Fruit fly (Drosophila melanogaster) whole organism, embryonic: ENCODE measurements around the gene CG12016.
A peak's percentile ranks its signal among the peaks of the same experiment; 100 is the strongest.

Source experiments
- Antp ChIP-seq: fragments of 200-800 bp; sonication (Bioruptor generic); optimal IDR thresholded peaks from 3 replicates; lab custom pipeline; 2016; ENCODE audit warnings: missing biosample characterization, missing genetic modification characterization
- Bteb2 ChIP-seq: fragments of 200-800 bp; sonication (Bioruptor generic); optimal IDR thresholded peaks from 2 replicates; lab custom pipeline; 2016; ENCODE audit warnings: missing biosample characterization, missing genetic modification characterization
- CG10959 ChIP-seq: fragments of 200-800 bp; sonication (Bioruptor generic); IDR thresholded peaks from 2 replicates; pipeline ENCODE4 v1.3.6; 2022; ENCODE audit warnings: missing biosample characterization, missing genetic modification characterization
- CG11085 ChIP-seq: fragments of 200-800 bp; sonication (Bioruptor generic); IDR thresholded peaks from 2 replicates; pipeline ENCODE4 v1.3.6; 2022; ENCODE audit warnings: missing biosample characterization, missing genetic modification characterization
- CG11093 ChIP-seq: fragments of 200-800 bp; sonication (Bioruptor generic); IDR thresholded peaks from 3 replicates; pipeline ENCODE4 v1.3.6; 2022; ENCODE audit warnings: missing biosample characterization, missing genetic modification characterization
- CG11456 ChIP-seq: fragments of 200-800 bp; sonication (Bioruptor generic); IDR thresholded peaks from 3 replicates; pipeline ENCODE4 v1.3.6; 2022; ENCODE audit warnings: missing biosample characterization, missing genetic modification characterization
- CG11560 ChIP-seq: fragments of 200-800 bp; sonication (Bioruptor generic); IDR thresholded peaks from 3 replicates; pipeline ENCODE4 v1.3.6; 2022; ENCODE audit warnings: missing biosample characterization, missing genetic modification characterization
- CG12236 ChIP-seq: fragments of 200-800 bp; sonication (Bioruptor generic); optimal IDR thresholded peaks from 2 replicates; lab custom pipeline; 2016; ENCODE audit warnings: missing biosample characterization, missing genetic modification characterization
- CG12942 ChIP-seq: fragments of 200-800 bp; sonication (Bioruptor generic); optimal IDR thresholded peaks from 3 replicates; lab custom pipeline; 2016; ENCODE audit warnings: missing biosample characterization, missing genetic modification characterization
- CG13287 ChIP-seq: fragments of 200-800 bp; sonication (Bioruptor generic); IDR thresholded peaks from 2 replicates; pipeline ENCODE4 v1.3.6; 2022; ENCODE audit warnings: missing biosample characterization, missing genetic modification characterization; ENCODE audit not compliant: partially characterized antibody
- CG15269 ChIP-seq: fragments of 200-800 bp; sonication (Bioruptor generic); optimal IDR thresholded peaks from 2 replicates; lab custom pipeline; 2018; ENCODE audit warnings: missing biosample characterization, mild to moderate bottlenecking, missing genetic modification characterization, moderate library complexity
- CG15514 ChIP-seq: fragments of 200-800 bp; sonication (Bioruptor generic); optimal IDR thresholded peaks from 3 replicates; lab custom pipeline; 2017; ENCODE audit warnings: missing biosample characterization, missing genetic modification characterization, mild to moderate bottlenecking, moderate library complexity, missing genetic modification reagents
- CG16779 ChIP-seq: fragments of 200-800 bp; sonication (Bioruptor generic); IDR thresholded peaks from 2 replicates; pipeline ENCODE4 v1.3.6; 2022; ENCODE audit warnings: missing biosample characterization, missing genetic modification characterization
- CG16813 ChIP-seq: fragments of 200-800 bp; sonication (Bioruptor generic); IDR thresholded peaks from 3 replicates; pipeline ENCODE4 v1.3.6; 2022; ENCODE audit warnings: missing biosample characterization, missing genetic modification characterization; ENCODE audit not compliant: partially characterized antibody
- CG30020 ChIP-seq: fragments of 200-800 bp; optimal IDR thresholded peaks from 2 replicates; lab custom pipeline; 2019; ENCODE audit warnings: missing biosample characterization, mild to moderate bottlenecking, missing genetic modification characterization, moderate library complexity
- CG30403 ChIP-seq: fragments of 200-800 bp; sonication (Bioruptor generic); optimal IDR thresholded peaks from 3 replicates; lab custom pipeline; 2016; ENCODE audit warnings: missing biosample characterization, missing genetic modification characterization
- CG33557 ChIP-seq: fragments of 200-800 bp; sonication (Bioruptor generic); optimal IDR thresholded peaks from 2 replicates; lab custom pipeline; 2019; ENCODE audit warnings: missing biosample characterization, mild to moderate bottlenecking, missing genetic modification characterization, moderate library complexity
- CG3838 ChIP-seq: fragments of 200-800 bp; sonication (Bioruptor generic); optimal IDR thresholded peaks from 3 replicates; lab custom pipeline; 2016; ENCODE audit warnings: missing biosample characterization, missing genetic modification characterization
- CG5953 ChIP-seq: fragments of 200-800 bp; sonication (Bioruptor generic); IDR thresholded peaks from 2 replicates; pipeline ENCODE4 v1.3.6; 2022; ENCODE audit warnings: missing biosample characterization, missing genetic modification characterization
- CG6272 ChIP-seq: fragments of 200-800 bp; sonication (Bioruptor generic); IDR thresholded peaks from 2 replicates; pipeline ENCODE4 v1.3.6; 2022; ENCODE audit warnings: missing biosample characterization, missing genetic modification characterization
- CG6791 ChIP-seq: fragments of 200-800 bp; sonication (Bioruptor generic); IDR thresholded peaks from 3 replicates; pipeline ENCODE4 v1.3.6; 2022; ENCODE audit warnings: missing biosample characterization, missing genetic modification characterization; ENCODE audit not compliant: partially characterized antibody
- CG7556 ChIP-seq: fragments of 200-800 bp; sonication (Bioruptor generic); optimal IDR thresholded peaks from 2 replicates; lab custom pipeline; 2017; ENCODE audit warnings: missing biosample characterization, mild to moderate bottlenecking, missing genetic modification characterization
- CG8944 ChIP-seq: fragments of 200-800 bp; sonication (Bioruptor generic); optimal IDR thresholded peaks from 3 replicates; lab custom pipeline; 2016; ENCODE audit warnings: missing biosample characterization, missing genetic modification characterization
- CG9932 ChIP-seq: fragments of 200-800 bp; sonication (Bioruptor generic); IDR thresholded peaks from 2 replicates; pipeline ENCODE4 v1.3.6; 2022; ENCODE audit warnings: missing biosample characterization, missing genetic modification characterization
- CkIIα-i1 ChIP-seq: fragments of 200-800 bp; sonication (Bioruptor generic); IDR thresholded peaks from 2 replicates; pipeline ENCODE4 v1.3.6; 2022; ENCODE audit warnings: missing biosample characterization, missing genetic modification characterization
- Dp ChIP-seq: fragments of 200-800 bp; sonication (Bioruptor generic); optimal IDR thresholded peaks from 2 replicates; lab custom pipeline; 2018; ENCODE audit warnings: missing biosample characterization, mild to moderate bottlenecking, missing genetic modification characterization, moderate library complexity
- ERR ChIP-seq: fragments of 200-800 bp; sonication (Bioruptor generic); optimal IDR thresholded peaks from 2 replicates; lab custom pipeline; 2016; ENCODE audit warnings: missing biosample characterization, missing genetic modification characterization
- Hr3 ChIP-seq: fragments of 200-800 bp; sonication (Bioruptor generic); optimal IDR thresholded peaks from 3 replicates; lab custom pipeline; 2016; ENCODE audit warnings: missing biosample characterization, missing genetic modification characterization
- Hr51 ChIP-seq, 2 experiments: fragments of 200-800 bp; sonication (Bioruptor generic); optimal IDR thresholded peaks; 2 replicates in 1 of 2; 3 replicates in 1 of 2; lab custom pipeline; 2016 to 2018; ENCODE audit warnings: missing biosample characterization in 2 of 2, missing genetic modification characterization in 2 of 2, mild to moderate bottlenecking in 1 of 2, moderate library complexity in 1 of 2
- Oli ChIP-seq: fragments of 200-800 bp; sonication (Bioruptor generic); optimal IDR thresholded peaks from 2 replicates; lab custom pipeline; 2018; ENCODE audit warnings: missing biosample characterization, mild to moderate bottlenecking, missing genetic modification characterization, moderate library complexity
- Poxn ChIP-seq: fragments of 200-800 bp; sonication (Bioruptor generic); IDR thresholded peaks from 2 replicates; pipeline ENCODE4 v1.3.6; 2022; ENCODE audit warnings: missing biosample characterization, missing genetic modification characterization
- Ravus ChIP-seq: fragments of 200-800 bp; sonication (Bioruptor generic); IDR thresholded peaks from 2 replicates; pipeline ENCODE4 v1.3.6; 2022; ENCODE audit warnings: missing biosample characterization, missing genetic modification characterization
- Scr ChIP-seq: fragments of 200-800 bp; sonication (Bioruptor generic); IDR thresholded peaks from 2 replicates; pipeline ENCODE4 v1.3.6; 2022; ENCODE audit warnings: missing biosample characterization, missing genetic modification characterization; ENCODE audit not compliant: partially characterized antibody
- Ssrp ChIP-seq: fragments of 200-800 bp; sonication (Bioruptor generic); optimal IDR thresholded peaks from 2 replicates; lab custom pipeline; 2018; ENCODE audit warnings: missing biosample characterization, mild to moderate bottlenecking, missing genetic modification characterization, moderate library complexity
- ara ChIP-seq: fragments of 200-800 bp; sonication (Bioruptor generic); IDR thresholded peaks from 2 replicates; pipeline ENCODE4 v1.3.6; 2022; ENCODE audit warnings: missing biosample characterization, missing genetic modification characterization
- bab2 ChIP-seq: fragments of 200-800 bp; sonication (Bioruptor generic); optimal IDR thresholded peaks from 2 replicates; lab custom pipeline; 2016; ENCODE audit warnings: missing biosample characterization, missing genetic modification characterization
- chn ChIP-seq: fragments of 200-800 bp; sonication (Bioruptor generic); optimal IDR thresholded peaks from 2 replicates; lab custom pipeline; 2016; ENCODE audit warnings: missing biosample characterization, missing genetic modification characterization
- crp ChIP-seq, 2 experiments: fragments of 200-800 bp; sonication (Bioruptor generic); optimal IDR thresholded peaks; 2 replicates in 1 of 2; 3 replicates in 1 of 2; lab custom pipeline; 2017; ENCODE audit warnings: missing biosample characterization in 2 of 2, missing genetic modification characterization in 2 of 2, mild to moderate bottlenecking in 1 of 2, moderate library complexity in 1 of 2
- dm ChIP-seq: fragments of 200-800 bp; sonication (Bioruptor generic); optimal IDR thresholded peaks from 3 replicates; lab custom pipeline; 2016; ENCODE audit warnings: missing biosample characterization, missing genetic modification characterization
- ems ChIP-seq: fragments of 200-800 bp; sonication (Bioruptor generic); optimal IDR thresholded peaks from 3 replicates; lab custom pipeline; 2016; ENCODE audit warnings: missing biosample characterization, missing genetic modification characterization
- gcm2 ChIP-seq: fragments of 200-800 bp; sonication (Bioruptor generic); optimal IDR thresholded peaks from 2 replicates; lab custom pipeline; 2016; ENCODE audit warnings: missing biosample characterization, missing genetic modification characterization
- jing ChIP-seq: fragments of 200-800 bp; sonication (Bioruptor generic); optimal IDR thresholded peaks from 2 replicates; lab custom pipeline; 2018; ENCODE audit warnings: missing biosample characterization, mild to moderate bottlenecking, missing genetic modification characterization
- knrl ChIP-seq: fragments of 200-800 bp; sonication (Bioruptor generic); IDR thresholded peaks from 3 replicates; pipeline ENCODE4 v1.3.6; 2022; ENCODE audit warnings: missing biosample characterization, missing genetic modification characterization; ENCODE audit not compliant: partially characterized antibody
- mirr ChIP-seq: fragments of 200-800 bp; sonication (Bioruptor generic); optimal IDR thresholded peaks from 3 replicates; lab custom pipeline; 2018; ENCODE audit warnings: missing biosample characterization, mild to moderate bottlenecking, missing genetic modification characterization
- onecut ChIP-seq: fragments of 200-800 bp; sonication (Bioruptor generic); IDR thresholded peaks from 2 replicates; pipeline ENCODE4 v1.3.6; 2022; ENCODE audit warnings: missing biosample characterization, missing genetic modification characterization
- peb ChIP-seq: fragments of 200-800 bp; sonication (Bioruptor generic); IDR thresholded peaks from 2 replicates; pipeline ENCODE4 v1.3.6; 2022; ENCODE audit warnings: missing biosample characterization, missing genetic modification characterization
- pzg ChIP-seq: fragments of 200-800 bp; sonication (Bioruptor generic); optimal IDR thresholded peaks from 3 replicates; lab custom pipeline; 2018; ENCODE audit warnings: missing biosample characterization, mild to moderate bottlenecking, missing genetic modification characterization, moderate library complexity
- sim ChIP-seq: fragments of 200-800 bp; sonication (Bioruptor generic); IDR thresholded peaks from 2 replicates; pipeline ENCODE4 v1.3.6; 2022; ENCODE audit warnings: missing biosample characterization, missing genetic modification characterization
- sisA ChIP-seq: fragments of 200-800 bp; sonication (Bioruptor generic); IDR thresholded peaks from 2 replicates; pipeline ENCODE4 v1.3.6; 2022; ENCODE audit warnings: missing biosample characterization, missing genetic modification characterization
- unc-4 ChIP-seq: fragments of 200-800 bp; sonication (Bioruptor generic); IDR thresholded peaks from 2 replicates; pipeline ENCODE4 v1.3.6; 2022; ENCODE audit warnings: missing biosample characterization, missing genetic modification characterization; ENCODE audit not compliant: partially characterized antibody
- unpg ChIP-seq: fragments of 200-800 bp; sonication (Bioruptor generic); optimal IDR thresholded peaks from 3 replicates; lab custom pipeline; 2018; ENCODE audit warnings: missing biosample characterization, mild to moderate bottlenecking, missing genetic modification characterization, moderate library complexity

CG12016 gene

dm6 chr3L:3303087-3303526, 16.2 kb upstream of the CG12016 start, which contains the start of gene CG14968 (continued):
- TF ChIP-seq CG11456 (GFP tag; lab: Robert Waterston, UW) (peak; percentile 97), Poxn (GFP tag; lab: Robert Waterston, UW) (peak; percentile 81), knrl (no peak), peb (GFP tag; lab: Robert Waterston, UW) (peak; percentile 91), CG16813 (GFP tag; lab: Robert Waterston, UW) (no peak), CG33557 (GFP tag; lab: Kevin White, UChicago) (peak; percentile 69), CG8944 (GFP tag; lab: Kevin White, UChicago) (peak; percentile 34), CG11093 (peak; percentile 66; the same call in 2 of the 3 replicates), onecut (GFP tag; lab: Robert Waterston, UW) (peak; percentile 86), CG7556 (GFP tag; lab: Kevin White, UChicago) (peak; percentile 86), ems (GFP tag; lab: Kevin White, UChicago) (peak; percentile 91), CkIIα-i1 (GFP tag; lab: Robert Waterston, UW) (peak; percentile 77), CG6272 (GFP tag; lab: Robert Waterston, UW) (peak; percentile 91), CG30403 (GFP tag; lab: Kevin White, UChicago) (peak; percentile 93), bab2 (GFP tag; lab: Kevin White, UChicago) (peak; percentile 87), ara (GFP tag; lab: Robert Waterston, UW) (peak; percentile 95), CG13287 (GFP tag; lab: Robert Waterston, UW) (no peak), crp (GFP tag; optimal IDR thresholded peaks at IDR 0.05; lab: Kevin White, UChicago) (peak in 1 of 2 experiments; percentile 51), Ssrp (tag; lab: Kevin White, UChicago) (peak; percentile 92), CG3838 (GFP tag; lab: Kevin White, UChicago) (peak; percentile 66), ERR (peak; percentile 73), Hr3 (GFP tag; lab: Kevin White, UChicago) (peak; percentile 91), CG15269 (tag; lab: Kevin White, UChicago) (peak; percentile 97), gcm2 (GFP tag; lab: Kevin White, UChicago) (peak; percentile 56), mirr (GFP tag; lab: Kevin White, UChicago) (peak; percentile 9), chn (GFP tag; lab: Kevin White, UChicago) (peak; percentile 83), CG30020 (tag; lab: Kevin White, UChicago) (peak; percentile 49), Ravus (GFP tag; lab: Robert Waterston, UW) (peak; percentile 86), sisA (GFP tag; lab: Robert Waterston, UW) (peak; percentile 91), sim (GFP tag; lab: Robert Waterston, UW) (peak; percentile 77; the same call in 1 of the 2 replicates), Dp (GFP tag; lab: Kevin White, UChicago) (no peak), CG6791 (GFP tag; lab: Robert Waterston, UW) (no peak), unc-4 (no peak), CG10959 (GFP tag; lab: Robert Waterston, UW) (peak; percentile 78), pzg (GFP tag; lab: Kevin White, UChicago) (no peak), CG16779 (GFP tag; lab: Robert Waterston, UW) (peak; percentile 91), Oli (tag; lab: Kevin White, UChicago) (peak; percentile 93), CG11085 (GFP tag; lab: Robert Waterston, UW) (peak; percentile 90), dm (no peak), CG11560 (tag; lab: Robert Waterston, UW) (peak; percentile 76), Scr (GFP tag; lab: Robert Waterston, UW) (no peak), jing (peak; percentile 36), CG12942 (peak; percentile 92), CG15514 (GFP tag; lab: Kevin White, UChicago) (peak; percentile 93), CG5953 (GFP tag; lab: Robert Waterston, UW) (peak; percentile 91), unpg (GFP tag; lab: Kevin White, UChicago) (peak; percentile 95), Antp (GFP tag; lab: Kevin White, UChicago) (peak; percentile 23), CG9932 (peak; percentile 98), CG12236 (GFP tag; lab: Kevin White, UChicago) (peak; percentile 23), Hr51 (GFP tag; optimal IDR thresholded peaks at IDR 0.05; lab: Kevin White, UChicago) (peak; percentile 61 to 97), Bteb2 (GFP tag; lab: Kevin White, UChicago) (peak; percentile 90)
